Worm (Caenorhabditis elegans) whole organism, L2 larva: ENCODE data around the gene W04E12.4.

Experiments
- ceh-82 ChIP-seq: fragments of 150-350 bp; optimal IDR thresholded peaks from 2 replicates; lab custom pipeline; 2014; ENCODE audit warnings: missing biosample characterization, missing genetic modification characterization
- fos-1 ChIP-seq: fragments of 150-350 bp; optimal IDR thresholded peaks from 2 replicates; lab custom pipeline; 2014; ENCODE audit warnings: missing biosample characterization, missing genetic modification characterization
- lin-39 ChIP-seq: fragments of 150-350 bp; optimal IDR thresholded peaks from 2 replicates; lab custom pipeline; 2014; ENCODE audit warnings: missing biosample characterization, missing genetic modification reagents, missing genetic modification characterization
- nhr-11 ChIP-seq: fragments of 150-350 bp; optimal IDR thresholded peaks from 2 replicates; lab custom pipeline; 2014; ENCODE audit warnings: missing biosample characterization, missing genetic modification characterization
- nhr-12 ChIP-seq: fragments of 150-350 bp; optimal IDR thresholded peaks from 2 replicates; lab custom pipeline; 2014; ENCODE audit warnings: missing biosample characterization, missing genetic modification characterization
- snpc-4 ChIP-seq: fragments of 150-350 bp; optimal IDR thresholded peaks from 2 replicates; lab custom pipeline; 2014; ENCODE audit warnings: missing biosample characterization, missing genetic modification characterization
- ztf-1 ChIP-seq: fragments of 200-800 bp; sonication (Bioruptor generic); conservative IDR thresholded peaks from 2 replicates; pipeline ENCODE4 v1.3.6; 2022; ENCODE audit warnings: missing genetic modification characterization, missing compliant biosample characterization
- ztf-4 ChIP-seq: fragments of 150-350 bp; optimal IDR thresholded peaks from 2 replicates; lab custom pipeline; 2014; ENCODE audit warnings: missing biosample characterization, missing genetic modification characterization

DNA sequence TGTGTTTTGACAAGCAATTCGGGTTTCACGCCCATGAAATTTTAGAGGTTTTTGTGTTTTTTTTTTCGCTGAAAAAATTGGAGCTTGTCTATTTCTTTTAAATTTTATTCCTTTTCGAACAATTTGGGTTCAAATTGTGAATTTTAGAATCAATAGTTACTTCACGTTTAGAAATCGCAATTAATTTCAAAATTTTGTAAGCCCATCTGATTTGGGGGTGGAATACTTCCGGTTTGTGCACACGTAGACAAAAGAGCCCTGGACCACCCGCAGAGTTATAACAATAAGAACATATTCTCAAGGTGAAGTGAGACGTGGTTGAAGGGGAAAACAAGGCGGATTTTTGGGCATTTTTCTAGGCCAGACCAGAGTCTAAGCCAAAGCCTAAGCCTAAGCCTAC, 24.2 kb upstream of the W04E12.4 start, which contains the start of gene Y116F11A.6:
- TF ChIP-seq nhr-11 (tag; lab: Kevin White, UChicago) (no peak), snpc-4 (no peak), fos-1 (tag; lab: Kevin White, UChicago) (no peak), nhr-12 (tag; lab: Kevin White, UChicago) (no peak), ztf-4 (no peak), lin-39 (tag; lab: Kevin White, UChicago) (no peak), ztf-1 (GFP tag; lab: Robert Waterston, UW) (no peak), ceh-82 (no peak)
